Fruit fly (Drosophila melanogaster) whole organism, embryonic: ENCODE measurements around the gene Cow.

Experiments used
- CG10209 ChIP-seq: fragments of 200-800 bp; sonication (Bioruptor generic); optimal IDR thresholded peaks from 3 replicates; lab custom pipeline; 2017; ENCODE audit warnings: missing biosample characterization, mild to moderate bottlenecking, missing genetic modification characterization, missing genetic modification reagents
- CG11723 ChIP-seq: fragments of 200-800 bp; sonication (Bioruptor generic); optimal IDR thresholded peaks from 2 replicates; lab custom pipeline; 2017; ENCODE audit warnings: missing biosample characterization, mild to moderate bottlenecking, missing genetic modification characterization
- CG14710 ChIP-seq: fragments of 200-800 bp; sonication (Bioruptor generic); optimal IDR thresholded peaks from 3 replicates; lab custom pipeline; 2019; ENCODE audit warnings: missing biosample characterization, mild to moderate bottlenecking, missing genetic modification characterization, moderate library complexity
- CG14860 ChIP-seq: fragments of 200-800 bp; sonication (Bioruptor generic); IDR thresholded peaks from 3 replicates; pipeline ENCODE4 v1.3.6; 2022; ENCODE audit warnings: missing biosample characterization, missing genetic modification characterization; ENCODE audit not compliant: partially characterized antibody
- CG17829 ChIP-seq: fragments of 200-800 bp; optimal IDR thresholded peaks from 2 replicates; lab custom pipeline; 2019; ENCODE audit warnings: missing biosample characterization, mild to moderate bottlenecking, missing genetic modification characterization, moderate library complexity
- CG18011 ChIP-seq: fragments of 200-800 bp; sonication (Bioruptor generic); optimal IDR thresholded peaks from 2 replicates; lab custom pipeline; 2017; ENCODE audit warnings: missing biosample characterization, missing genetic modification characterization, mild to moderate bottlenecking, moderate library complexity, missing genotype
- CG2129 ChIP-seq: fragments of 200-800 bp; sonication (Bioruptor generic); IDR thresholded peaks from 2 replicates; pipeline ENCODE4 v1.3.6; 2022; ENCODE audit warnings: missing biosample characterization, missing genetic modification characterization; ENCODE audit not compliant: partially characterized antibody
- CG3065 ChIP-seq: fragments of 200-800 bp; sonication (Bioruptor generic); optimal IDR thresholded peaks from 2 replicates; lab custom pipeline; 2016; ENCODE audit warnings: missing biosample characterization, missing genetic modification characterization
- CG32767 ChIP-seq: fragments of 200-800 bp; sonication (Bioruptor generic); IDR thresholded peaks from 2 replicates; pipeline ENCODE4 v1.3.6; 2022; ENCODE audit warnings: missing biosample characterization, missing genetic modification characterization
- CG3281 ChIP-seq: fragments of 200-800 bp; sonication (Bioruptor generic); optimal IDR thresholded peaks from 3 replicates; lab custom pipeline; 2017; ENCODE audit warnings: missing biosample characterization, mild to moderate bottlenecking, missing genetic modification characterization
- CG34376 ChIP-seq: fragments of 200-800 bp; sonication (Bioruptor generic); optimal IDR thresholded peaks from 2 replicates; lab custom pipeline; 2018; ENCODE audit warnings: missing biosample characterization, mild to moderate bottlenecking, missing genetic modification characterization
- CG3726 ChIP-seq: fragments of 200-800 bp; sonication (Bioruptor generic); IDR thresholded peaks from 3 replicates; pipeline ENCODE4, ENCODE4 v1.3.6; 2022; ENCODE audit warnings: missing biosample characterization, missing genetic modification characterization
- CG3838 ChIP-seq: fragments of 200-800 bp; sonication (Bioruptor generic); optimal IDR thresholded peaks from 3 replicates; lab custom pipeline; 2016; ENCODE audit warnings: missing biosample characterization, missing genetic modification characterization
- CG4617 ChIP-seq: fragments of 200-800 bp; sonication (Bioruptor generic); optimal IDR thresholded peaks from 3 replicates; lab custom pipeline; 2016; ENCODE audit warnings: missing biosample characterization, missing genetic modification characterization, borderline replicate concordance
- CG9876 ChIP-seq: fragments of 200-800 bp; sonication (Bioruptor generic); optimal IDR thresholded peaks from 2 replicates; lab custom pipeline; 2016; ENCODE audit warnings: missing biosample characterization, missing genetic modification characterization
- CG9932 ChIP-seq: fragments of 200-800 bp; sonication (Bioruptor generic); IDR thresholded peaks from 2 replicates; pipeline ENCODE4 v1.3.6; 2022; ENCODE audit warnings: missing biosample characterization, missing genetic modification characterization
- CTCF ChIP-seq: fragments of 200-800 bp; sonication (Bioruptor generic); optimal IDR thresholded peaks from 2 replicates; lab custom pipeline; 2017; ENCODE audit warnings: missing biosample characterization, mild to moderate bottlenecking, missing genetic modification characterization, moderate library complexity
- CoRest ChIP-seq: fragments of 200-800 bp; sonication (Bioruptor generic); optimal IDR thresholded peaks from 3 replicates; lab custom pipeline; 2018; ENCODE audit warnings: missing biosample characterization, mild to moderate bottlenecking, missing genetic modification characterization, moderate library complexity
- D ChIP-seq, 2 experiments: fragments of 200-800 bp in 1 of 2; fragments of >200 bp in 1 of 2; sonication (Bioruptor generic) in 1 of 2; optimal IDR thresholded peaks; 2 replicates in 1 of 2; 3 replicates in 1 of 2; lab custom pipeline; 2017; ENCODE audit warnings: mild to moderate bottlenecking in 1 of 2, missing biosample characterization in 1 of 2, missing genetic modification characterization in 1 of 2, missing genetic modification reagents in 1 of 2
- HLH4C ChIP-seq: fragments of 200-800 bp; sonication (Bioruptor generic); IDR thresholded peaks from 3 replicates; pipeline ENCODE4 v1.3.6; 2022; ENCODE audit warnings: missing biosample characterization, missing genetic modification characterization; ENCODE audit not compliant: partially characterized antibody
- HmgZ ChIP-seq: fragments of 200-800 bp; sonication (Bioruptor generic); optimal IDR thresholded peaks from 2 replicates; lab custom pipeline; 2018; ENCODE audit warnings: missing biosample characterization, mild to moderate bottlenecking, missing genetic modification characterization
- Hmx ChIP-seq: fragments of 200-800 bp; sonication (Bioruptor generic); optimal IDR thresholded peaks from 2 replicates; lab custom pipeline; 2016; ENCODE audit warnings: missing biosample characterization, missing genetic modification characterization
- Meics ChIP-seq: fragments of 200-800 bp; sonication (Bioruptor generic); optimal IDR thresholded peaks from 2 replicates; lab custom pipeline; 2017; ENCODE audit warnings: missing biosample characterization, mild to moderate bottlenecking, missing genetic modification characterization
- NfI ChIP-seq: fragments of 200-800 bp; sonication (Bioruptor generic); optimal IDR thresholded peaks from 3 replicates; lab custom pipeline; 2018; ENCODE audit warnings: missing biosample characterization, mild to moderate bottlenecking, missing genetic modification characterization, moderate library complexity
- Pdp1 ChIP-seq, 2 experiments: fragments of 200-800 bp; sonication (Bioruptor generic); optimal IDR thresholded peaks; 3 replicates each; lab custom pipeline; 2016; ENCODE audit warnings: missing biosample characterization in 2 of 2, missing genetic modification characterization in 2 of 2, mild to moderate bottlenecking in 1 of 2, moderate library complexity in 1 of 2
- Scr ChIP-seq: fragments of 200-800 bp; sonication (Bioruptor generic); IDR thresholded peaks from 2 replicates; pipeline ENCODE4 v1.3.6; 2022; ENCODE audit warnings: missing biosample characterization, missing genetic modification characterization; ENCODE audit not compliant: partially characterized antibody
- Sin3A ChIP-seq: fragments of >200 bp; optimal IDR thresholded peaks from 2 replicates; lab custom pipeline; 2018
- Sry-β ChIP-seq: fragments of 200-800 bp; sonication (Bioruptor generic); optimal IDR thresholded peaks from 2 replicates; lab custom pipeline; 2018; ENCODE audit warnings: missing biosample characterization, mild to moderate bottlenecking, missing genetic modification characterization, moderate library complexity
- Xbp1 ChIP-seq: fragments of 200-800 bp; sonication (Bioruptor generic); optimal IDR thresholded peaks from 3 replicates; lab custom pipeline; 2016; ENCODE audit warnings: missing biosample characterization, mild to moderate bottlenecking, missing genetic modification characterization
- ato ChIP-seq: fragments of 200-800 bp; sonication (Bioruptor generic); IDR thresholded peaks from 2 replicates; pipeline ENCODE4 v1.3.6; 2022; ENCODE audit warnings: missing biosample characterization, missing genetic modification characterization; ENCODE audit not compliant: partially characterized antibody
- br ChIP-seq: fragments of >200 bp; optimal IDR thresholded peaks from 2 replicates; lab custom pipeline; 2017
- cato ChIP-seq: fragments of 200-800 bp; sonication (Bioruptor generic); optimal IDR thresholded peaks from 2 replicates; lab custom pipeline; 2016; ENCODE audit warnings: missing biosample characterization, missing genetic modification characterization, borderline replicate concordance
- dm ChIP-seq: fragments of 200-800 bp; sonication (Bioruptor generic); optimal IDR thresholded peaks from 3 replicates; lab custom pipeline; 2016; ENCODE audit warnings: missing biosample characterization, missing genetic modification characterization
- dmrt11E ChIP-seq: fragments of 200-800 bp; sonication (Bioruptor generic); optimal IDR thresholded peaks from 3 replicates; lab custom pipeline; 2018; ENCODE audit warnings: missing biosample characterization, mild to moderate bottlenecking, missing genetic modification characterization, moderate library complexity
- eve ChIP-seq, 2 experiments: fragments of >200 bp; optimal IDR thresholded peaks; 2 replicates each; lab custom pipeline; 2017; ENCODE audit warnings: missing biosample characterization in 2 of 2, missing genetic modification characterization in 2 of 2
- gem ChIP-seq: fragments of 200-800 bp; sonication (Bioruptor generic); optimal IDR thresholded peaks from 2 replicates; lab custom pipeline; 2019; ENCODE audit warnings: missing biosample characterization, mild to moderate bottlenecking, missing genetic modification characterization, moderate library complexity
- knrl ChIP-seq: fragments of 200-800 bp; sonication (Bioruptor generic); IDR thresholded peaks from 3 replicates; pipeline ENCODE4 v1.3.6; 2022; ENCODE audit warnings: missing biosample characterization, missing genetic modification characterization; ENCODE audit not compliant: partially characterized antibody
- lbe ChIP-seq: fragments of 200-800 bp; sonication (Bioruptor generic); optimal IDR thresholded peaks from 2 replicates; lab custom pipeline; 2016; ENCODE audit warnings: missing biosample characterization, mild to moderate bottlenecking, missing genetic modification characterization
- luna ChIP-seq: fragments of 200-800 bp; sonication (Bioruptor generic); optimal IDR thresholded peaks from 2 replicates; lab custom pipeline; 2016; ENCODE audit warnings: missing biosample characterization, missing genetic modification characterization
- mld ChIP-seq: fragments of 200-800 bp; sonication (Bioruptor generic); IDR thresholded peaks from 3 replicates; pipeline ENCODE4 v1.3.6; 2022; ENCODE audit warnings: missing biosample characterization, missing genetic modification characterization; ENCODE audit not compliant: partially characterized antibody
- nerfin-2 ChIP-seq: fragments of 200-800 bp; sonication (Bioruptor generic); IDR thresholded peaks from 2 replicates; pipeline ENCODE4 v1.3.6; 2022; ENCODE audit warnings: missing biosample characterization, missing genetic modification characterization; ENCODE audit not compliant: partially characterized antibody
- oc ChIP-seq: fragments of 200-800 bp; sonication (Bioruptor generic); optimal IDR thresholded peaks from 2 replicates; lab custom pipeline; 2018; ENCODE audit warnings: missing biosample characterization, mild to moderate bottlenecking, missing genetic modification characterization, moderate library complexity
- pho ChIP-seq: fragments of 200-800 bp; sonication (Bioruptor generic); optimal IDR thresholded peaks from 2 replicates; lab custom pipeline; 2016; ENCODE audit warnings: missing biosample characterization, missing genetic modification characterization
- phol ChIP-seq: fragments of 200-800 bp; sonication (Bioruptor generic); optimal IDR thresholded peaks from 3 replicates; lab custom pipeline; 2018; ENCODE audit warnings: missing biosample characterization, mild to moderate bottlenecking, missing genetic modification characterization, moderate library complexity
- pnt ChIP-seq: fragments of 200-800 bp; sonication (Bioruptor generic); optimal IDR thresholded peaks from 3 replicates; lab custom pipeline; 2016; ENCODE audit warnings: missing biosample characterization, missing genetic modification characterization
- schlank ChIP-seq: fragments of 200-800 bp; sonication (Bioruptor generic); optimal IDR thresholded peaks from 2 replicates; lab custom pipeline; 2018; ENCODE audit warnings: missing biosample characterization, mild to moderate bottlenecking, missing genetic modification characterization
- scrt ChIP-seq: fragments of 200-800 bp; sonication (Bioruptor generic); optimal IDR thresholded peaks from 2 replicates; lab custom pipeline; 2018; ENCODE audit warnings: missing biosample characterization, mild to moderate bottlenecking, missing genetic modification characterization, moderate library complexity
- sr ChIP-seq: fragments of 200-800 bp; sonication (Bioruptor generic); IDR thresholded peaks from 3 replicates; pipeline ENCODE4 v1.3.6; 2022; ENCODE audit warnings: missing biosample characterization, missing genetic modification characterization
- trem ChIP-seq: fragments of 200-800 bp; optimal IDR thresholded peaks from 3 replicates; lab custom pipeline; 2019; ENCODE audit warnings: missing biosample characterization, mild to moderate bottlenecking, missing genetic modification characterization, moderate library complexity
- zfh1 ChIP-seq: fragments of 200-800 bp; sonication (Bioruptor generic); IDR thresholded peaks from 3 replicates; pipeline ENCODE4 v1.3.6; 2022; ENCODE audit warnings: missing biosample characterization, missing genetic modification characterization

Gene Cow

dm6 chr3R:23127796-23128195 lies 15.3 kb upstream of the Cow start, which contains the start of gene CG31457 (continued):
- no peak for TF ChIP-seq CG3838 (GFP tag; lab: Kevin White, UChicago)
- TF ChIP-seq CG9876 = no peak
- no peak for TF ChIP-seq CG11723 (GFP tag; lab: Kevin White, UChicago)
- no peak for TF ChIP-seq gem
- no peak for TF ChIP-seq luna (GFP tag; lab: Kevin White, UChicago)
- peak; percentile 77 for TF ChIP-seq HmgZ (tag; lab: Kevin White, UChicago)
- TF ChIP-seq CG4617 = peak; percentile 75
- TF ChIP-seq NfI (GFP tag; lab: Kevin White, UChicago) = peak; percentile 15
- TF ChIP-seq zfh1 (GFP tag; lab: Robert Waterston, UW) = no peak
- TF ChIP-seq pnt = no peak
- peak; percentile 60; the same call in 1 of the 3 replicates for TF ChIP-seq mld (GFP tag; lab: Robert Waterston, UW)
- peak; percentile 46; the same call in 1 of the 2 replicates for TF ChIP-seq CG2129 (GFP tag; lab: Robert Waterston, UW)
- TF ChIP-seq ato (GFP tag; lab: Robert Waterston, UW) = peak; percentile 41
- peak; percentile 78 for TF ChIP-seq scrt (GFP tag; lab: Kevin White, UChicago)
- TF ChIP-seq CG17829 (tag; lab: Kevin White, UChicago) = peak; percentile 31
- TF ChIP-seq Xbp1 (GFP tag; lab: Kevin White, UChicago) = no peak
- TF ChIP-seq br (lab: Kevin White, UChicago) = no peak
- TF ChIP-seq oc (tag; lab: Kevin White, UChicago) = no peak
- peak; percentile 79 for TF ChIP-seq Scr
- peak; percentile 53; the same call in 1 of the 2 replicates for TF ChIP-seq nerfin-2 (GFP tag; lab: Robert Waterston, UW)
- TF ChIP-seq CG9932 (GFP tag; lab: Robert Waterston, UW) = no peak
- TF ChIP-seq dmrt11E (tag; lab: Kevin White, UChicago) = no peak
- no peak for TF ChIP-seq pho
- no peak for TF ChIP-seq sr (GFP tag; lab: Robert Waterston, UW)
- TF ChIP-seq CTCF (GFP tag; lab: Kevin White, UChicago) = peak; percentile 57
- no peak for TF ChIP-seq CG32767 (GFP tag; lab: Robert Waterston, UW)
- TF ChIP-seq schlank (tag; lab: Kevin White, UChicago) = no peak
- no peak for TF ChIP-seq CG3726
- TF ChIP-seq eve (GFP tag; optimal IDR thresholded peaks at IDR 0.05; lab: Kevin White, UChicago) = no peak
- TF ChIP-seq CG14860 (GFP tag; lab: Robert Waterston, UW) = peak; percentile 55; the same call in 2 of the 3 replicates
- TF ChIP-seq phol = peak; percentile 71
- TF ChIP-seq CoRest (tag; lab: Kevin White, UChicago) = peak; percentile 21
- TF ChIP-seq Pdp1 (GFP tag; optimal IDR thresholded peaks at IDR 0.05; lab: Kevin White, UChicago) = peak in 1 of 2 experiments; percentile 21
- TF ChIP-seq cato (GFP tag; lab: Kevin White, UChicago) = no peak
- TF ChIP-seq lbe (GFP tag; lab: Kevin White, UChicago) = no peak
- peak; percentile 69 for TF ChIP-seq HLH4C (GFP tag; lab: Robert Waterston, UW)
- TF ChIP-seq Sin3A = peak; percentile 70
- peak; percentile 43 for TF ChIP-seq Sry-β (GFP tag; lab: Kevin White, UChicago)
- TF ChIP-seq trem (tag; lab: Kevin White, UChicago) = peak; percentile 71
- no peak for TF ChIP-seq Hmx (GFP tag; lab: Kevin White, UChicago)
- no peak for TF ChIP-seq CG3281 (GFP tag; lab: Kevin White, UChicago)
- TF ChIP-seq D (optimal IDR thresholded peaks at IDR 0.05; lab: Kevin White, UChicago) = no peak
- TF ChIP-seq D (GFP tag; optimal IDR thresholded peaks at IDR 0.05; lab: Kevin White, UChicago) = no peak
- peak; percentile 53 for TF ChIP-seq CG14710 (tag; lab: Kevin White, UChicago)
- TF ChIP-seq knrl (GFP tag; lab: Robert Waterston, UW) = peak; percentile 76
- TF ChIP-seq CG10209 (GFP tag; lab: Kevin White, UChicago) = no peak
- TF ChIP-seq Meics = no peak
- no peak for TF ChIP-seq CG34376 (GFP tag; lab: Kevin White, UChicago)
- peak; percentile 94 for TF ChIP-seq CG18011 (GFP tag; lab: Kevin White, UChicago)
- TF ChIP-seq dm (GFP tag; lab: Kevin White, UChicago) = no peak
- TF ChIP-seq CG3065 (GFP tag; lab: Kevin White, UChicago) = no peak
